Worm (Caenorhabditis elegans): ENCODE measurements around the gene F22F1.3.
"Not testable (repeated sequence)": the region's sequence is repeated elsewhere in the genome, so short reads cannot be mapped to it uniquely, and the experiment has no call there.

Gene F22F1.3

ce11 chrX:8162793-8163192 lies at the start of gene F22F1.3:
Gene F22F1.3, minus strand, starts transcription at chrX:8163073.
- TF ChIP-seq him-1 (tag; optimal IDR thresholded peaks at IDR 0.05): no peak
- no peak for TF ChIP-seq dao-5 (tag; optimal IDR thresholded peaks at IDR 0.05)

- TF ChIP-seq him-1 (tag; optimal IDR thresholded peaks at IDR 0.05): no peak
- no peak for TF ChIP-seq dao-5 (tag; optimal IDR thresholded peaks at IDR 0.05)
- no peak for TF ChIP-seq W03F9.2 (tag; optimal IDR thresholded peaks at IDR 0.05)
Measured at ce11 chrX:8210999-8211398, 48.1 kb upstream of the F22F1.3 start, which contains the start of gene cdd-1. Gene cdd-1, minus strand, starts transcription at chrX:8211149.

ce11 chrX:8205919-8206318 lies 43.0 kb upstream of the F22F1.3 start:
- TF ChIP-seq him-1 (tag; optimal IDR thresholded peaks at IDR 0.05) (no peak), dao-5 (tag; optimal IDR thresholded peaks at IDR 0.05) (no peak), W03F9.2 (tag; optimal IDR thresholded peaks at IDR 0.05) (no peak)

ce11 chrX:8204475-8204874 lies 41.6 kb upstream of the F22F1.3 start:
- no peak for TF ChIP-seq W03F9.2 (tag; optimal IDR thresholded peaks at IDR 0.05)
- TF ChIP-seq dao-5 (tag; optimal IDR thresholded peaks at IDR 0.05): no peak
- no peak for TF ChIP-seq him-1 (tag; optimal IDR thresholded peaks at IDR 0.05)

DNA sequence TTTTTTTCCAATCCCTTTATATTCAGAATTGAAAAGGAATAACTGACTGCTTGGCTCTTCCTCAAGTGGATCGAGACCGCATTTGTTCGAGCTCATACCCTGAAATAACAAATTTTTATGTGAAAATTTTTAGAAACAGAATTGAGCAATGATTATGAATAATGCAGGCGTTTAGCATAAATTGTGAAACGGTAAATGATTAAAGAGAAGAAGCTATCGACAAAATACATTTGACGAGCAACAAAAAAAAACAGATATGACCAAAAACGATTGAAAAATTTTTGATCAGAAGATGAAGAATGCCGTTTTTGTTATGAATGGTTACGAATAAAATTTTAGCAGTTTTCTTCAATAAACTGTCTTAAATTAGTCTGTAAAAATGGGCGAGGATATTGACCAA lies 40.8 kb upstream of the F22F1.3 start, which contains the start of gene C17H11.6:
Gene C17H11.6, minus strand, starts transcription at position 101 of the 400 bp plus-strand sequence.
- TF ChIP-seq dao-5 (tag; optimal IDR thresholded peaks at IDR 0.05) (no peak), W03F9.2 (tag; optimal IDR thresholded peaks at IDR 0.05) (no peak), him-1 (tag; optimal IDR thresholded peaks at IDR 0.05) (no peak)

DNA sequence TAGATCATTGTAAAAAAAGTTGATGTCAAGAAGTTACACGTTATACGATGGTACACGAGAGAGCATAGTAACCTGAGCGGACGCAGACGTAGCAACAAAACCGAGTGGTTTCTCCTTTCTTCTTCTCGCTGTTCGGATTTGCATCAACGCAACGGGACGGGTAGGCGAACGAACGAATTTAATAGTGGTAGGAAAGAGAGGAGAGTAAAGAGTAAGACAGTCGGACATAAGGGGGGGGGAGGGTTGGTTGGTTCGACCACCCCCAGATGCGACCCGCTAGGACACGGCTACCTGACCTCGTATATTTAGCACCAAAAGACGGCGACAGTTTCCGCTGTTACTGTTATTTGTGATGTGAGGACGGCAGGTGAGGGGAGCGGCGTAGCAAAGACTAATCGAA lies 38.3 kb upstream of the F22F1.3 start:
- TF ChIP-seq W03F9.2 (tag; optimal IDR thresholded peaks at IDR 0.05) (no peak), him-1 (tag; optimal IDR thresholded peaks at IDR 0.05) (no peak), dao-5 (tag; optimal IDR thresholded peaks at IDR 0.05) (no peak)

DNA sequence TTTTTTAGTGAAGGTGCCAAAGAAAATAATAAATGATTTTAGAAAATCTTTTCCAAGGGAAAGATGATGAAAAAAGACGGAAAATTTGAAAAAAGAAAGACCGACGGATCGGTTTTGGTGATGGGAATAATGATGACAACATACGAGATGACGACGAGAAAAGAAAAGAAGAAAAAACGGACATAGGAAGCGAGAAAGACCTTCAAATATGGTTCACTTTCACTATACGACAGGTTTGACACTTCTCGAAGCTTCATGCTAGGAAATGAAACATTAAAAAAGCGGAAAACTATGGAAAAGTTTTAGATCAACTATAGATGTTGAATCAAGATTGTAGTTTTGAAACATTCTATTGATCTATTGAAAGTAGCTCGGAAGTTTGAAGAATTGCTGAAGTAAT lies 37.3 kb upstream of the F22F1.3 start:
- TF ChIP-seq dao-5 (tag; optimal IDR thresholded peaks at IDR 0.05) (no peak), him-1 (tag; optimal IDR thresholded peaks at IDR 0.05) (no peak), W03F9.2 (tag; optimal IDR thresholded peaks at IDR 0.05) (no peak)

ce11 chrX:8193213-8193612 lies 30.3 kb upstream of the F22F1.3 start:
- TF ChIP-seq him-1 (tag; optimal IDR thresholded peaks at IDR 0.05) (no peak), dao-5 (tag; optimal IDR thresholded peaks at IDR 0.05) (no peak), W03F9.2 (tag; optimal IDR thresholded peaks at IDR 0.05) (no peak)

DNA sequence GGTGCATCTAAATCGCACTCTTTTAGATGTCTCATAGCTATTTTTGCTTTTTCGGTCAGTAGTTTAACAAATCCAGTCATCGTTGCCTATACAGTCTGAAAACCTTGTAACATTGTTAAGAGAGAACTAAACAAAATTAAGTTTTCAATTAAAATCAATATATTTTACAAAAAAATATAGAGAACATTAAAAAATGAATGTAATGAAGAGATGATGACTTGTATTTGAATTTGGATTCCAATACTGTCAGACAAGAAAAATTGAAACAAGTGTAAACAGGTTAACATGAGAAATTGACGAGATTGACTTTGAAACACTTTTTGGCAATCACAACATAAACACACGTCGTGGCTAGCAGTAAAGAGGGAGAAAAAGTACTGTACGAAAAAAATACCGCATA lies 22.2 kb upstream of the F22F1.3 start, which contains the start of gene C17H11.5:
Gene C17H11.5, minus strand, starts transcription at position 101 of the 400 bp plus-strand sequence.
- TF ChIP-seq him-1 (tag; optimal IDR thresholded peaks at IDR 0.05): no peak
- no peak for TF ChIP-seq W03F9.2 (tag; optimal IDR thresholded peaks at IDR 0.05)
- no peak for TF ChIP-seq dao-5 (tag; optimal IDR thresholded peaks at IDR 0.05)

ce11 chrX:8181590-8182311 lies 18.9 kb upstream of the F22F1.3 start, which contains the start of gene C17H11.4:
Gene C17H11.4, minus strand, starts transcription at chrX:8181640.
- TF ChIP-seq dao-5, him-1, W03F9.2 (tag; optimal IDR thresholded peaks at IDR 0.05): not testable (repeated sequence)

DNA sequence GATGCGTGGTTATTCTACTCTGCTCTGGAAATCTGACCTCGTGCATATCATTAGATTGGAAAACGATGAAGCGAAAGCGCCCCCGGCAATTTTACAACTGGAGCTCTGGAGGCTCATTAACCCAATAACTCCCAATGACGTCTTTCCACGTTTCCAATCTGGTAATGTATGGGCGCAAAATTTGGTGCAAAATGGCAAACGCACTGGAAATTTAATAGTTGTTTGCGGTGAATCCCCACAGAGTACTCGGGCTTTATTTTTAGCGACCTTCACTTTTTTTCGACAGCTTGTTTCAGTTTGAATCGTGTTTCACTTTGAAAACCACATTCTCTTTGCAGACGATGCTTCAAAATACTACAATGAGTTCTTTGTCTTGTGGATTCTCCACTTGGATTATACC lies 10.7 kb upstream of the F22F1.3 start, which contains the start of gene C17H11.1:
Gene C17H11.1, plus strand, starts transcription at position 301 of the 400 bp plus-strand sequence.
- no peak for TF ChIP-seq dao-5 (tag; optimal IDR thresholded peaks at IDR 0.05)
- TF ChIP-seq W03F9.2 (tag; optimal IDR thresholded peaks at IDR 0.05): no peak
- TF ChIP-seq him-1 (tag; optimal IDR thresholded peaks at IDR 0.05): no peak

DNA sequence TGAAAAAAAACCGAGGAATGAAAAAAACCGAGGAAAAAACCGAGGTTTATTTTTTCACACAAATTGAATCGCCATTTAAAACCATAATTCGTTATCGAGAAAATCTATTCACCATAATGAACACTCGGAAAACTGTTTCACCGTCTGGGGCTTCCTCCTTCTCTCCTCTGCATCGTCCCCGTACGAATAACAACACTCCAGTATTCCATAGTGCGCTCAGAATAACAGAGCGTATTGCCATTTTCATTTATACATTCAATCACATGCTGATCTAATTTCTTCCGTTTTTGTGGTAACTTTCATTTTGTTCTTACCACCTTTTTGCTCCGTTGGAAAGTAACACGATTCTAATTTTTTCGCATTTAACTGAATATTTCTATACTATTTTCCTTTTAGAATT lies 6.7 kb upstream of the F22F1.3 start, which contains the start of gene C17H11.2:
Gene C17H11.2, plus strand, starts transcription at position 397 of the 400 bp plus-strand sequence.
- TF ChIP-seq him-1 (tag; optimal IDR thresholded peaks at IDR 0.05): no peak
- TF ChIP-seq dao-5 (tag; optimal IDR thresholded peaks at IDR 0.05): no peak
- no peak for TF ChIP-seq W03F9.2 (tag; optimal IDR thresholded peaks at IDR 0.05)

DNA sequence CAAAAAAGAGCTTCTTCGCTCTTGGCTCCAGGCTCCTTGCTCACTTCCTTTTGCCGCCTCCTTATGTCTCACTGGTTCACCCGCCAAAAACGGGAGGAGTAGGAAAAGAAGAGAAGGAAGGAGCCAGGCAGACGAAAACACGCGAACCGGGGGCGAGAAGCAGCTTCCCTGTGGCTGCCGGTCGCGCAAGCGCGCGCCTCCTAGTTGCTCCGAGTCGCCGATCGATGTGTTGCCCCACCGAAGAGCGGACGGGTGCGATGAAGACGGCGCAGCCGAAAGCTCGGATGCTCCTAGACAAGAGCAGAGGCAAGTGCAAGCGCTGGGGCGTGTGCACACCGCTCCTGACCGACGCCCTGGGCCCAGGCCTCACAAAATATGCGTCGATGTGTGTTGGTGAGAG lies 682 bp upstream of the F22F1.3 start:
- TF ChIP-seq W03F9.2 (tag; optimal IDR thresholded peaks at IDR 0.05) (no peak), him-1 (tag; optimal IDR thresholded peaks at IDR 0.05) (peak; percentile 77), dao-5 (tag; optimal IDR thresholded peaks at IDR 0.05) (no peak)

- TF ChIP-seq dao-5 (tag; optimal IDR thresholded peaks at IDR 0.05): no peak
- TF ChIP-seq him-1 (tag; optimal IDR thresholded peaks at IDR 0.05): no peak
- TF ChIP-seq W03F9.2 (tag; optimal IDR thresholded peaks at IDR 0.05): no peak
Measured at ce11 chrX:8160016-8160415, 2.9 kb downstream of the F22F1.3 start.

Data from whole organism, L4/young adult.